Worm (Caenorhabditis elegans) whole organism, L1 larva: ENCODE results near the gene C27A7.9.

Source experiments
- C04F5.9 ChIP-seq: sonication (generic microtip); optimal IDR thresholded peaks from 2 replicates; lab custom pipeline; 2016; ENCODE audit warnings: missing genetic modification characterization, missing compliant biosample characterization
- C16A3.4 ChIP-seq: fragments of 150-350 bp; optimal IDR thresholded peaks from 2 replicates; lab custom pipeline; 2014; ENCODE audit warnings: missing biosample characterization, missing genetic modification characterization
- F16B12.6 ChIP-seq: fragments of 150-350 bp; optimal IDR thresholded peaks from 2 replicates; lab custom pipeline; 2014; ENCODE audit warnings: missing biosample characterization, missing genetic modification characterization
- Y116A8C.19 ChIP-seq: sonication (generic microtip); optimal IDR thresholded peaks from 2 replicates; lab custom pipeline; 2016; ENCODE audit warnings: missing compliant biosample characterization, missing genetic modification characterization, borderline replicate concordance
- aha-1 ChIP-seq: fragments of 150-350 bp; optimal IDR thresholded peaks from 2 replicates; lab custom pipeline; 2014; ENCODE audit warnings: missing biosample characterization, missing genetic modification characterization
- alr-1 ChIP-seq: fragments of 200-800 bp; sonication (Bioruptor generic); optimal IDR thresholded peaks from 2 replicates; lab custom pipeline; 2018; ENCODE audit warnings: borderline replicate concordance, mild to moderate bottlenecking, missing genetic modification characterization, missing compliant biosample characterization
- ama-1 ChIP-seq: fragments of 150-350 bp; optimal IDR thresholded peaks from 2 replicates; lab custom pipeline; 2014
- blmp-1 ChIP-seq: fragments of 150-350 bp; optimal IDR thresholded peaks from 2 replicates; lab custom pipeline; 2014; ENCODE audit warnings: missing biosample characterization, missing genetic modification characterization
- ceh-63 ChIP-seq: fragments of 200-800 bp; sonication (Bioruptor generic); optimal IDR thresholded peaks from 2 replicates; lab custom pipeline; 2018; ENCODE audit warnings: mild to moderate bottlenecking, missing genetic modification characterization, missing compliant biosample characterization
- ceh-82 ChIP-seq, 3 experiments: fragments of 150-350 bp in 1 of 3; sonication (generic microtip) in 2 of 3; optimal IDR thresholded peaks; 2 replicates each; lab custom pipeline; 2014 to 2017; ENCODE audit warnings: missing biosample characterization in 3 of 3, missing genetic modification characterization in 3 of 3
- dpl-1 ChIP-seq, 3 experiments: fragments of 150-350 bp in 2 of 3; sonication (generic microtip) in 1 of 3; optimal IDR thresholded peaks; 2 replicates each; lab custom pipeline; 2014 to 2017; ENCODE audit warnings: missing biosample characterization in 3 of 3, missing genetic modification characterization in 3 of 3, missing genetic modification reagents in 3 of 3
- dsc-1 ChIP-seq: sonication (generic microtip); optimal IDR thresholded peaks from 2 replicates; lab custom pipeline; 2016; ENCODE audit warnings: mild to moderate bottlenecking, missing genetic modification characterization, missing compliant biosample characterization
- efl-1 ChIP-seq, 4 experiments: fragments of 150-350 bp; optimal IDR thresholded peaks in 3 of 4; peaks in 1 of 4; 1 replicate in 1 of 4; 2 replicates in 3 of 4; lab custom pipeline; 2014; ENCODE audit warnings: missing biosample characterization in 2 of 4, missing genetic modification characterization in 2 of 4, missing genetic modification reagents in 2 of 4
- egl-13 ChIP-seq: sonication (generic microtip); optimal IDR thresholded peaks from 2 replicates; lab custom pipeline; 2016; ENCODE audit warnings: missing genotype, missing genetic modification reagents, missing genetic modification characterization, missing compliant biosample characterization
- egl-27 ChIP-seq, 2 experiments: fragments of 150-350 bp in 1 of 2; sonication (generic microtip); optimal IDR thresholded peaks; 3 replicates each; lab custom pipeline; 2017 to 2018; ENCODE audit warnings: missing biosample characterization in 2 of 2, missing genetic modification characterization in 2 of 2, missing genetic modification reagents in 2 of 2
- elt-2 ChIP-seq: sonication (generic microtip); optimal IDR thresholded peaks from 2 replicates; lab custom pipeline; 2016; ENCODE audit warnings: missing genetic modification characterization, mild to moderate bottlenecking, inconsistent platforms, missing compliant biosample characterization, missing genetic modification reagents
- elt-3 ChIP-seq, 6 experiments: fragments of 150-350 bp in 1 of 6; sonication (generic microtip); optimal IDR thresholded peaks; 2 replicates each; lab custom pipeline; 2017 to 2018; ENCODE audit warnings: missing biosample characterization in 6 of 6, missing genetic modification characterization in 6 of 6, inconsistent platforms in 1 of 6
- fkh-4 ChIP-seq: sonication (generic microtip); optimal IDR thresholded peaks from 2 replicates; lab custom pipeline; 2016; ENCODE audit warnings: missing compliant biosample characterization, missing genetic modification characterization, borderline replicate concordance
- grh-1 ChIP-seq: fragments of 200-800 bp; sonication (Bioruptor generic); IDR thresholded peaks from 2 replicates; pipeline ENCODE4 v1.3.6; 2022; ENCODE audit warnings: missing genetic modification reagents, missing genetic modification characterization, missing compliant biosample characterization
- hlh-4 ChIP-seq: sonication (generic microtip); optimal IDR thresholded peaks from 2 replicates; lab custom pipeline; 2016; ENCODE audit warnings: mild to moderate bottlenecking, missing genetic modification characterization, missing compliant biosample characterization
- hpl-2 ChIP-seq: fragments of 150-350 bp; optimal IDR thresholded peaks from 2 replicates; lab custom pipeline; 2014; ENCODE audit warnings: missing biosample characterization, missing genetic modification reagents, missing genetic modification characterization
- isw-1 ChIP-seq: fragments of 200-800 bp; sonication (Bioruptor generic); IDR thresholded peaks from 2 replicates; pipeline ENCODE4 v1.3.6; 2022; ENCODE audit warnings: missing genetic modification characterization, missing compliant biosample characterization
- jun-1 ChIP-seq: fragments of 150-350 bp; optimal IDR thresholded peaks from 2 replicates; lab custom pipeline; 2014; ENCODE audit warnings: missing biosample characterization, missing genetic modification reagents, missing genetic modification characterization
- lin-13 ChIP-seq: fragments of 150-350 bp; optimal IDR thresholded peaks from 2 replicates; lab custom pipeline; 2014; ENCODE audit warnings: missing biosample characterization, missing genetic modification reagents, missing genetic modification characterization
- lin-15B ChIP-seq: fragments of 150-350 bp; sonication (generic microtip); optimal IDR thresholded peaks from 3 replicates; lab custom pipeline; 2014; ENCODE audit warnings: missing biosample characterization, missing genetic modification characterization
- lin-35 ChIP-seq, 2 experiments: fragments of 150-350 bp; optimal IDR thresholded peaks; 2 replicates each; lab custom pipeline; 2014; ENCODE audit warnings: missing biosample characterization in 2 of 2, missing genetic modification characterization in 2 of 2, missing genetic modification reagents in 2 of 2
- lir-3 ChIP-seq: sonication (generic microtip); optimal IDR thresholded peaks from 2 replicates; lab custom pipeline; 2016; ENCODE audit warnings: mild to moderate bottlenecking, missing genetic modification characterization, moderate library complexity, missing compliant biosample characterization; ENCODE audit not compliant: poor library complexity
- mab-9 ChIP-seq: fragments of 200-800 bp; sonication (Bioruptor generic); IDR thresholded peaks from 2 replicates; pipeline ENCODE4 v1.3.6; 2022; ENCODE audit warnings: missing genetic modification reagents, missing genetic modification characterization, missing compliant biosample characterization
- mep-1 ChIP-seq: fragments of 150-350 bp; optimal IDR thresholded peaks from 2 replicates; lab custom pipeline; 2014; ENCODE audit warnings: missing biosample characterization, missing genetic modification characterization
- nhr-11 ChIP-seq: fragments of 150-350 bp; optimal IDR thresholded peaks from 2 replicates; lab custom pipeline; 2014; ENCODE audit warnings: missing biosample characterization, missing genetic modification characterization
- nhr-12 ChIP-seq: sonication (generic microtip); optimal IDR thresholded peaks from 2 replicates; lab custom pipeline; 2017; ENCODE audit warnings: missing biosample characterization, missing genetic modification characterization
- nhr-19 ChIP-seq: fragments of 200-800 bp; sonication (Bioruptor generic); conservative IDR thresholded peaks from 2 replicates; pipeline ENCODE4 v1.3.6; 2022; ENCODE audit warnings: missing genetic modification characterization, missing compliant biosample characterization
- nhr-20 ChIP-seq: sonication (generic microtip); optimal IDR thresholded peaks from 2 replicates; lab custom pipeline; 2016; ENCODE audit warnings: mild to moderate bottlenecking, missing genetic modification characterization, missing compliant biosample characterization
- nhr-28 ChIP-seq: fragments of 150-350 bp; optimal IDR thresholded peaks from 2 replicates; lab custom pipeline; 2014; ENCODE audit warnings: missing biosample characterization, missing genetic modification characterization
- nhr-71 ChIP-seq: sonication (generic microtip); optimal IDR thresholded peaks from 2 replicates; lab custom pipeline; 2016; ENCODE audit warnings: mild to moderate bottlenecking, missing genetic modification characterization, moderate library complexity, missing compliant biosample characterization
- nhr-84 ChIP-seq: sonication (generic microtip); optimal IDR thresholded peaks from 2 replicates; lab custom pipeline; 2017; ENCODE audit warnings: missing biosample characterization, missing genetic modification characterization
- snu-23 ChIP-seq: sonication (generic microtip); optimal IDR thresholded peaks from 2 replicates; lab custom pipeline; 2016; ENCODE audit warnings: missing genetic modification characterization, missing compliant biosample characterization
- sptf-1 ChIP-seq: fragments of 150-350 bp; optimal IDR thresholded peaks from 2 replicates; lab custom pipeline; 2014; ENCODE audit warnings: missing biosample characterization, missing genetic modification characterization
- sup-37 ChIP-seq: fragments of 200-800 bp; sonication (Bioruptor generic); optimal IDR thresholded peaks from 2 replicates; lab custom pipeline; 2018; ENCODE audit warnings: mild to moderate bottlenecking, missing genetic modification characterization, missing compliant biosample characterization
- tbx-2 ChIP-seq: sonication (generic microtip); optimal IDR thresholded peaks from 2 replicates; lab custom pipeline; 2016; ENCODE audit warnings: missing genetic modification characterization, missing compliant biosample characterization
- tlp-1 ChIP-seq: fragments of 150-350 bp; optimal IDR thresholded peaks from 2 replicates; lab custom pipeline; 2014; ENCODE audit warnings: missing biosample characterization, missing genetic modification characterization
- unc-62 ChIP-seq: fragments of 150-350 bp; optimal IDR thresholded peaks from 2 replicates; lab custom pipeline; 2014; ENCODE audit warnings: missing biosample characterization, missing genetic modification reagents, missing genetic modification characterization
- unc-86 ChIP-seq: sonication (generic microtip); optimal IDR thresholded peaks from 2 replicates; lab custom pipeline; 2016; ENCODE audit warnings: missing genetic modification characterization, missing compliant biosample characterization
- vab-15 ChIP-seq: sonication (generic microtip); optimal IDR thresholded peaks from 2 replicates; lab custom pipeline; 2017; ENCODE audit warnings: missing genotype, mild to moderate bottlenecking, missing genetic modification characterization, missing compliant biosample characterization
- xbp-1 ChIP-seq: sonication (generic microtip); optimal IDR thresholded peaks from 2 replicates; lab custom pipeline; 2016; ENCODE audit warnings: missing genetic modification characterization, missing compliant biosample characterization
- zag-1 ChIP-seq: fragments of 150-350 bp; optimal IDR thresholded peaks from 2 replicates; lab custom pipeline; 2014; ENCODE audit warnings: missing biosample characterization, missing genetic modification characterization
- zip-4 ChIP-seq: fragments of 200-800 bp; sonication (Bioruptor generic); optimal IDR thresholded peaks from 2 replicates; lab custom pipeline; 2018; ENCODE audit warnings: mild to moderate bottlenecking, missing genetic modification characterization, moderate library complexity, missing compliant biosample characterization
- ztf-11 ChIP-seq, 2 experiments: sonication (generic microtip); optimal IDR thresholded peaks; 2 replicates each; lab custom pipeline; 2016 to 2017; ENCODE audit warnings: missing genetic modification characterization in 2 of 2, missing biosample characterization in 1 of 2, missing compliant biosample characterization in 1 of 2
- ztf-4 ChIP-seq: fragments of 150-350 bp; optimal IDR thresholded peaks from 2 replicates; lab custom pipeline; 2014; ENCODE audit warnings: missing biosample characterization, missing genetic modification characterization

The C27A7.9 gene

DNA sequence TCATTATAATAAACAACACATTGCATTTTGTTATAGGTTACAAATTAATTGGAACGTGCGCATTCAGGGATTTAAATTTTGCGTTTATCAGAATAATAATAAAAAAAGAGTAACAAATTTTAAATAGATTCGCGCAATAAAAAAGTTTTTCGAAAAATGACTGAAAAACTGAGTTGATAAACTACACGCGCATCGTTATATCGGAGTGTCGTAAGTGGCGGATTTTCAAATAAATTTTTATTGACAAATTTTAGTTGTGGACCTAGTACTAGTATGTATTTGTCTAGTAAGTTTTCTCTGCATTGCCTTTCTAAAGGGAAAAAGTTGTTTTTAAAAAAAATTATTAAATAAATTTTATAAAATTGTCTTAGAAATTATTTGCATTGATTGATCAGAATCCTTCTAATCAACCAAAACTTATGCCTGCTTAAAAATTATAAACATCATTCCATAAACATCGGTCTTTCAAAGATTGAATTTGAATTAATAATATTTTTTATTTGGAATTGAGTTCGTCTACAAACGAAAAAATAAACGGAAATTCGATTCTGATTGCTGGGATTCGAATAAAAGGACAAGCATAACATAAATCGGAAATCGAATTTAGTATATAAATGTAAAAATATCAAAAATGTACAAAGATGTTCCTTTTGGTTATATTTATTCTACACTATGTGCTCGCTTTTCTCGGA lies 30.0 kb upstream of the C27A7.9 start, which contains the start of gene srd-4 (continued):
- TF ChIP-seq nhr-84 (tag; lab: Kevin White, UChicago) (no peak), ztf-4 (tag; lab: Kevin White, UChicago) (no peak), aha-1 (tag; lab: Kevin White, UChicago) (no peak), alr-1 (tag; lab: Kevin White, UChicago) (no peak), grh-1 (GFP tag; lab: Robert Waterston, UW) (no peak), isw-1 (no peak), nhr-11 (tag; lab: Kevin White, UChicago) (no peak), C04F5.9 (tag; lab: Kevin White, UChicago) (no peak), jun-1 (tag; lab: Kevin White, UChicago) (no peak), ama-1 (no peak), snu-23 (peak; percentile 46), elt-3 (tag; optimal IDR thresholded peaks at IDR 0.05; lab: Kevin White, UChicago) (no peak), elt-2 (no peak), lin-13 (GFP tag; lab: Kevin White, UChicago) (no peak), mep-1 (tag; lab: Kevin White, UChicago) (no peak), Y116A8C.19 (tag; lab: Kevin White, UChicago) (no peak), lin-35 (GFP tag; optimal IDR thresholded peaks at IDR 0.05; lab: Kevin White, UChicago) (peak; percentile 91 to 96), F16B12.6 (tag; lab: Kevin White, UChicago) (peak; percentile 25), nhr-71 (tag; lab: Kevin White, UChicago) (peak; percentile 60), nhr-28 (no peak), nhr-20 (tag; lab: Kevin White, UChicago) (peak; percentile 35), dsc-1 (tag; lab: Kevin White, UChicago) (peak; percentile 29), lin-15B (tag; lab: Kevin White, UChicago) (no peak), sup-37 (GFP tag; lab: Kevin White, UChicago) (no peak), hpl-2 (GFP tag; lab: Kevin White, UChicago) (no peak), tlp-1 (no peak), fkh-4 (tag; lab: Kevin White, UChicago) (no peak), egl-27 (tag; optimal IDR thresholded peaks at IDR 0.05; lab: Kevin White, UChicago) (no peak), zag-1 (tag; lab: Kevin White, UChicago) (no peak), blmp-1 (tag; lab: Kevin White, UChicago) (peak; percentile 30), ceh-63 (GFP tag; lab: Kevin White, UChicago) (no peak), xbp-1 (tag; lab: Kevin White, UChicago) (peak; percentile 50), unc-86 (tag; lab: Kevin White, UChicago) (no peak), sptf-1 (tag; lab: Kevin White, UChicago) (no peak), egl-13 (tag; lab: Kevin White, UChicago) (no peak), efl-1 (optimal IDR thresholded peaks at IDR 0.05; lab: Kevin White, UChicago) (peak; percentile 66 to 93), efl-1 (GFP tag; optimal IDR thresholded peaks at IDR 0.05 in 1 of 2; lab: Kevin White, UChicago) (peak; percentile 94 to 99), ztf-11 (tag; optimal IDR thresholded peaks at IDR 0.05; lab: Kevin White, UChicago) (no peak), C16A3.4 (tag; lab: Kevin White, UChicago) (peak; percentile 7), dpl-1 (GFP tag; optimal IDR thresholded peaks at IDR 0.05; lab: Kevin White, UChicago) (peak; percentile 87 to 94 (median 92)), unc-62 (GFP tag; lab: Kevin White, UChicago) (no peak), nhr-12 (no peak), nhr-19 (GFP tag; lab: Robert Waterston, UW) (peak; percentile 46; the same call in 1 of the 2 replicates), vab-15 (tag; lab: Kevin White, UChicago) (no peak), lir-3 (tag; lab: Kevin White, UChicago) (no peak), mab-9 (GFP tag; lab: Robert Waterston, UW) (no peak), ceh-82 (tag; optimal IDR thresholded peaks at IDR 0.05; lab: Kevin White, UChicago) (peak in 2 of 3 experiments; percentile 4 to 28), tbx-2 (tag; lab: Kevin White, UChicago) (peak; percentile 39), hlh-4 (tag; lab: Kevin White, UChicago) (no peak), zip-4 (GFP tag; lab: Kevin White, UChicago) (no peak)
